Fruit fly (Drosophila melanogaster): ENCODE results near the gene Ir7b.

Gene Ir7b

dm6 chrX:7866868-7867267 lies at the start of gene Ir7b:
TSS of gene Ir7b (minus strand) at chrX:7866968.
- no peak for TF ChIP-seq insv (optimal IDR thresholded peaks at IDR 0.05)
- TF ChIP-seq h (optimal IDR thresholded peaks at IDR 0.05): no peak
- TF ChIP-seq Sin3A (optimal IDR thresholded peaks at IDR 0.05): no peak
- no peak for TF ChIP-seq psq (optimal IDR thresholded peaks at IDR 0.05)
- TF ChIP-seq ttk (optimal IDR thresholded peaks at IDR 0.05): no peak
- no peak for TF ChIP-seq Myc (optimal IDR thresholded peaks at IDR 0.05)

dm6 chrX:7911983-7912630 lies 45.3 kb upstream of the Ir7b start, which contains the start of gene snz:
TSS of gene snz (plus strand) at chrX:7912089.
- no peak for TF ChIP-seq h (optimal IDR thresholded peaks at IDR 0.05)
- no peak for TF ChIP-seq Sin3A (optimal IDR thresholded peaks at IDR 0.05)
- no peak for TF ChIP-seq insv (optimal IDR thresholded peaks at IDR 0.05)
- TF ChIP-seq ttk (optimal IDR thresholded peaks at IDR 0.05): no peak
- TF ChIP-seq Myc (optimal IDR thresholded peaks at IDR 0.05): no peak
- no peak for TF ChIP-seq psq (optimal IDR thresholded peaks at IDR 0.05)

dm6 chrX:7909482-7909881 lies 42.7 kb upstream of the Ir7b start:
- TF ChIP-seq psq (optimal IDR thresholded peaks at IDR 0.05) (no peak), h (optimal IDR thresholded peaks at IDR 0.05) (no peak), Myc (optimal IDR thresholded peaks at IDR 0.05) (no peak), insv (optimal IDR thresholded peaks at IDR 0.05) (no peak), Sin3A (optimal IDR thresholded peaks at IDR 0.05) (no peak), ttk (optimal IDR thresholded peaks at IDR 0.05) (no peak)

dm6 chrX:7909069-7909389 lies 42.3 kb upstream of the Ir7b start:
- TF ChIP-seq insv (optimal IDR thresholded peaks at IDR 0.05) (no peak), h (optimal IDR thresholded peaks at IDR 0.05) (no peak), Sin3A (optimal IDR thresholded peaks at IDR 0.05) (no peak), Myc (optimal IDR thresholded peaks at IDR 0.05) (no peak), ttk (optimal IDR thresholded peaks at IDR 0.05) (no peak), psq (optimal IDR thresholded peaks at IDR 0.05) (no peak)

dm6 chrX:7908239-7909068 lies 41.7 kb upstream of the Ir7b start, which contains the start of the genes dpr14 and spidey:
TSS of gene dpr14 (minus strand) at chrX:7908286.
TSS of gene spidey (plus strand) at chrX:7908931.
- TF ChIP-seq Sin3A (optimal IDR thresholded peaks at IDR 0.05) (no peak), Myc (optimal IDR thresholded peaks at IDR 0.05) (no peak), h (optimal IDR thresholded peaks at IDR 0.05) (no peak), insv (optimal IDR thresholded peaks at IDR 0.05) (no peak), psq (optimal IDR thresholded peaks at IDR 0.05) (no peak), ttk (optimal IDR thresholded peaks at IDR 0.05) (no peak)

- TF ChIP-seq Myc (optimal IDR thresholded peaks at IDR 0.05) (no peak), h (optimal IDR thresholded peaks at IDR 0.05) (no peak), ttk (optimal IDR thresholded peaks at IDR 0.05) (no peak), psq (optimal IDR thresholded peaks at IDR 0.05) (no peak), insv (optimal IDR thresholded peaks at IDR 0.05) (no peak), Sin3A (optimal IDR thresholded peaks at IDR 0.05) (no peak)
Measured at dm6 chrX:7901153-7902038, 34.6 kb upstream of the Ir7b start, which contains the start of the genes RpS6 and bys. TSS of gene RpS6 (minus strand) at chrX:7901331. TSS of gene bys (plus strand) at chrX:7901880.

dm6 chrX:7900659-7901058 lies 33.9 kb upstream of the Ir7b start:
- TF ChIP-seq h (optimal IDR thresholded peaks at IDR 0.05) (no peak), psq (optimal IDR thresholded peaks at IDR 0.05) (no peak), insv (optimal IDR thresholded peaks at IDR 0.05) (no peak), ttk (optimal IDR thresholded peaks at IDR 0.05) (no peak), Myc (optimal IDR thresholded peaks at IDR 0.05) (no peak), Sin3A (optimal IDR thresholded peaks at IDR 0.05) (no peak)

- no peak for TF ChIP-seq Sin3A (optimal IDR thresholded peaks at IDR 0.05)
- no peak for TF ChIP-seq h (optimal IDR thresholded peaks at IDR 0.05)
- no peak for TF ChIP-seq psq (optimal IDR thresholded peaks at IDR 0.05)
- no peak for TF ChIP-seq ttk (optimal IDR thresholded peaks at IDR 0.05)
- no peak for TF ChIP-seq Myc (optimal IDR thresholded peaks at IDR 0.05)
- TF ChIP-seq insv (optimal IDR thresholded peaks at IDR 0.05): no peak
Measured at dm6 chrX:7893411-7894122, 26.8 kb upstream of the Ir7b start, which contains the start of the genes CG45089, ND-MNLL and p115. TSS of gene CG45089 (minus strand) at chrX:7893798. TSS of gene ND-MNLL (minus strand) at chrX:7893798. TSS of gene p115 (plus strand) at chrX:7894031.

dm6 chrX:7892539-7892899 lies 25.8 kb upstream of the Ir7b start:
- TF ChIP-seq h (optimal IDR thresholded peaks at IDR 0.05) (no peak), Sin3A (optimal IDR thresholded peaks at IDR 0.05) (no peak), ttk (optimal IDR thresholded peaks at IDR 0.05) (no peak), psq (optimal IDR thresholded peaks at IDR 0.05) (no peak), Myc (optimal IDR thresholded peaks at IDR 0.05) (no peak), insv (optimal IDR thresholded peaks at IDR 0.05) (no peak)

dm6 chrX:7891596-7892538 lies 25.1 kb upstream of the Ir7b start, which contains the start of gene Nek2:
TSS of gene Nek2 (minus strand) at chrX:7891646.
- TF ChIP-seq psq (optimal IDR thresholded peaks at IDR 0.05) (no peak), ttk (optimal IDR thresholded peaks at IDR 0.05) (no peak), Sin3A (optimal IDR thresholded peaks at IDR 0.05) (no peak), h (optimal IDR thresholded peaks at IDR 0.05) (no peak), Myc (optimal IDR thresholded peaks at IDR 0.05) (no peak), insv (optimal IDR thresholded peaks at IDR 0.05) (no peak)

All from Kc167 (cell line).